Worm (Caenorhabditis elegans) whole organism, late embryonic: Measurements from ENCODE around the gene T02D1.7.

Source experiments
- C38D4.7 ChIP-seq: fragments of 200-800 bp; sonication (Bioruptor generic); optimal IDR thresholded peaks from 2 replicates; lab custom pipeline; 2018; ENCODE audit warnings: mild to moderate bottlenecking, missing genetic modification characterization, moderate library complexity, missing compliant biosample characterization
- K02D7.2 ChIP-seq: sonication (generic microtip); optimal IDR thresholded peaks from 2 replicates; lab custom pipeline; 2017; ENCODE audit warnings: mild to moderate bottlenecking, missing genetic modification characterization, missing compliant biosample characterization
- lin-11 ChIP-seq: fragments of 200-800 bp; sonication (Bioruptor generic); optimal IDR thresholded peaks from 2 replicates; lab custom pipeline; 2018; ENCODE audit warnings: mild to moderate bottlenecking, missing genetic modification characterization, missing compliant biosample characterization
- rnt-1 ChIP-seq: sonication (generic microtip); optimal IDR thresholded peaks from 2 replicates; lab custom pipeline; 2016; ENCODE audit warnings: missing genetic modification characterization, missing compliant biosample characterization
- unc-86 ChIP-seq: sonication (generic microtip); optimal IDR thresholded peaks from 2 replicates; lab custom pipeline; 2016; ENCODE audit warnings: missing genetic modification characterization, missing compliant biosample characterization

ce11 chrIV:17368292-17368691, 38.6 kb downstream of the T02D1.7 start, which contains the start of gene trh-1:
- TF ChIP-seq rnt-1 (tag; lab: Kevin White, UChicago), result no peak
- TF ChIP-seq unc-86, result no peak
- no peak for TF ChIP-seq C38D4.7 (GFP tag; lab: Kevin White, UChicago)
- no peak for TF ChIP-seq K02D7.2 (tag; lab: Kevin White, UChicago)
- TF ChIP-seq lin-11 (tag; lab: Kevin White, UChicago), result no peak
